Worm (Caenorhabditis elegans): ENCODE results near the gene sly-1.

DNA sequence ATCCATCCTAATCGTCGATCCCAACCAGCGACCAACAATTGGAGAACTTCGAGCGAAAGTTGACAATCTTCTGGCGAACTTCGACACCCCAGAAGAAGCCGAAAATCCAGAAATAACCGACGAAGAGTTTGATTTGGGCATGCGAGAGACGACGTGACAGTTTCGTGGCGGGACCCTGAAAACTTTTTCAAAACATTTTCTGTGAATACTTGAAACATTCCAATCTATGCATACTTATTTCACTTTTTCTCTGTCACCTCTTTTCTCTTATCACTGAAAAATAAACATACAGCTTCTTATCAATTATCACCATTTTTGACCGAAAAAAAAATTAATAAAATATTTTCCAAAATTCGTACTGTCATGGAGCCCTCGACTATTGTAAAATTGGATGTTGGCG is 24.9 kb upstream of the sly-1 start, which contains the start of gene D2045.8:
- TF ChIP-seq hmg-4 (GFP tag; optimal IDR thresholded peaks at IDR 0.05) (no peak), ceh-36 (tag; optimal IDR thresholded peaks at IDR 0.05) (no peak), pes-1 (GFP tag; IDR thresholded peaks at IDR 0.05) (no peak), hnd-1 (tag; optimal IDR thresholded peaks at IDR 0.05) (no peak)

All from whole organism, early embryonic.